Fruit fly (Drosophila melanogaster) whole organism, prepupa: ENCODE data around the gene ND-B14.5B.

ENCODE experiments used
- CG8319 ChIP-seq: fragments of 200-800 bp; sonication (Bioruptor generic); optimal IDR thresholded peaks from 3 replicates; lab custom pipeline; 2016; ENCODE audit warnings: missing biosample characterization, missing genetic modification characterization
- Hr39 ChIP-seq: fragments of 200-800 bp; sonication (Bioruptor generic); optimal IDR thresholded peaks from 2 replicates; lab custom pipeline; 2016; ENCODE audit warnings: missing biosample characterization, missing genetic modification characterization
- Lpt ChIP-seq: fragments of 200-800 bp; sonication (Bioruptor generic); optimal IDR thresholded peaks from 3 replicates; lab custom pipeline; 2016; ENCODE audit warnings: missing biosample characterization, missing genetic modification characterization
- Sox102F ChIP-seq: fragments of 200-800 bp; sonication (Bioruptor generic); optimal IDR thresholded peaks from 2 replicates; lab custom pipeline; 2016; ENCODE audit warnings: missing biosample characterization, mild to moderate bottlenecking, missing genetic modification characterization
- achi ChIP-seq: fragments of 200-800 bp; sonication (Bioruptor generic); optimal IDR thresholded peaks from 3 replicates; lab custom pipeline; 2016; ENCODE audit warnings: missing biosample characterization, missing genetic modification characterization
- vri ChIP-seq: fragments of 200-800 bp; sonication (Bioruptor generic); optimal IDR thresholded peaks from 3 replicates; lab custom pipeline; 2016; ENCODE audit warnings: missing biosample characterization, mild to moderate bottlenecking, missing genetic modification characterization

DNA sequence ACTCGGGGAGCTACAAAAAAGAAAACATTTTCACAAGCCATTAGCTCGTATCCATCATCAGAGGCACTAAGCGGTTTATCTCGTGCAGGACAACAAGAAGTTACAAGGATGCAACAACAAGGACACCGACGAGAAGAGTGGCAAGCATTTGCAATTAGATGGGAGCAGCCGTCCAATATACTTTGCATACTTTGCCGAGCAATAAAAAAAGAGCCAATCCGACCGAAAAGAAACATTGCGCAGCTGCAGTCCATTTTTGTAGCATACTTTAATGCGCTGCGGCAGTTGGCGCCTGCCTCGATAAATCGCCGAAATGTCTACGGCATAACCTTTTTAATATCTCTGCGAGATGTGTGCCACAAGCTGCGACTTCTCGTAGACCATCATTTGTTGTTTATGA, 14.0 kb downstream of the ND-B14.5B start:
- no peak for TF ChIP-seq Hr39 (GFP tag; lab: Kevin White, UChicago)
- no peak for TF ChIP-seq vri (GFP tag; lab: Kevin White, UChicago)
- TF ChIP-seq CG8319 (GFP tag; lab: Kevin White, UChicago), result no peak
- TF ChIP-seq Lpt, result no peak
- TF ChIP-seq Sox102F, result no peak
- no peak for TF ChIP-seq achi (GFP tag; lab: Kevin White, UChicago)
